Fruit fly (Drosophila melanogaster) whole organism, embryonic: ENCODE measurements around the gene CG43052.

ENCODE experiments used
- CG14441 ChIP-seq: fragments of 200-800 bp; sonication (Bioruptor generic); IDR thresholded peaks from 2 replicates; pipeline ENCODE4 v1.3.6; 2022; ENCODE audit warnings: missing biosample characterization, missing genetic modification characterization
- CG1602 ChIP-seq: fragments of 200-800 bp; sonication (Bioruptor generic); optimal IDR thresholded peaks from 3 replicates; lab custom pipeline; 2016; ENCODE audit warnings: missing biosample characterization, missing genetic modification characterization
- CG16815 ChIP-seq: fragments of 200-800 bp; sonication (Bioruptor generic); optimal IDR thresholded peaks from 3 replicates; lab custom pipeline; 2017; ENCODE audit warnings: missing biosample characterization, mild to moderate bottlenecking, missing genetic modification characterization
- CG17802 ChIP-seq: fragments of 200-800 bp; sonication (Bioruptor generic); optimal IDR thresholded peaks from 2 replicates; lab custom pipeline; 2018; ENCODE audit warnings: missing biosample characterization, mild to moderate bottlenecking, missing genetic modification characterization, moderate library complexity
- CG18262 ChIP-seq: fragments of 200-800 bp; optimal IDR thresholded peaks from 3 replicates; lab custom pipeline; 2019; ENCODE audit warnings: missing biosample characterization, mild to moderate bottlenecking, missing genetic modification characterization, moderate library complexity
- CG2116 ChIP-seq: fragments of 200-800 bp; sonication (Bioruptor generic); optimal IDR thresholded peaks from 3 replicates; lab custom pipeline; 2018; ENCODE audit warnings: missing biosample characterization, mild to moderate bottlenecking, missing genetic modification characterization
- CG2199 ChIP-seq: fragments of 200-800 bp; sonication (Bioruptor generic); IDR thresholded peaks from 3 replicates; pipeline ENCODE4 v1.3.6; 2022; ENCODE audit warnings: missing biosample characterization, missing genetic modification characterization
- CG2712 ChIP-seq: fragments of 200-800 bp; optimal IDR thresholded peaks from 3 replicates; lab custom pipeline; 2019; ENCODE audit warnings: missing biosample characterization, mild to moderate bottlenecking, missing genetic modification characterization, moderate library complexity
- CG31365 ChIP-seq: fragments of 200-800 bp; sonication (Bioruptor generic); optimal IDR thresholded peaks from 2 replicates; lab custom pipeline; 2018; ENCODE audit warnings: missing biosample characterization, mild to moderate bottlenecking, missing genetic modification characterization
- CG34422 ChIP-seq: fragments of 200-800 bp; sonication (Bioruptor generic); IDR thresholded peaks from 3 replicates; pipeline ENCODE4 v1.3.6; 2022; ENCODE audit warnings: missing biosample characterization, missing genetic modification characterization
- CG3838 ChIP-seq: fragments of 200-800 bp; sonication (Bioruptor generic); optimal IDR thresholded peaks from 3 replicates; lab custom pipeline; 2016; ENCODE audit warnings: missing biosample characterization, missing genetic modification characterization
- CG4707 ChIP-seq: fragments of 200-800 bp; sonication (Bioruptor generic); optimal IDR thresholded peaks from 2 replicates; lab custom pipeline; 2018; ENCODE audit warnings: missing biosample characterization, mild to moderate bottlenecking, missing genetic modification characterization, moderate library complexity
- CG4820 ChIP-seq: fragments of 200-800 bp; sonication (Bioruptor generic); optimal IDR thresholded peaks from 3 replicates; lab custom pipeline; 2016; ENCODE audit warnings: missing biosample characterization, missing genetic modification characterization
- CG6765 ChIP-seq: fragments of 200-800 bp; sonication (Bioruptor generic); optimal IDR thresholded peaks from 3 replicates; lab custom pipeline; 2017; ENCODE audit warnings: missing biosample characterization, mild to moderate bottlenecking, missing genetic modification characterization
- CG7372 ChIP-seq: fragments of 200-800 bp; sonication (Bioruptor generic); IDR thresholded peaks from 2 replicates; pipeline ENCODE4 v1.3.6; 2022; ENCODE audit warnings: missing biosample characterization, missing genetic modification characterization
- CG8388 ChIP-seq: fragments of 200-800 bp; sonication (Bioruptor generic); optimal IDR thresholded peaks from 2 replicates; lab custom pipeline; 2019; ENCODE audit warnings: missing biosample characterization, mild to moderate bottlenecking, missing genetic modification characterization, moderate library complexity
- CG9797 ChIP-seq: fragments of 200-800 bp; sonication (Bioruptor generic); optimal IDR thresholded peaks from 3 replicates; lab custom pipeline; 2018; ENCODE audit warnings: missing biosample characterization, mild to moderate bottlenecking, missing genetic modification characterization
- CkIIα-i1 ChIP-seq: fragments of 200-800 bp; sonication (Bioruptor generic); IDR thresholded peaks from 2 replicates; pipeline ENCODE4 v1.3.6; 2022; ENCODE audit warnings: missing biosample characterization, missing genetic modification characterization
- D ChIP-seq, 2 experiments: fragments of 200-800 bp in 1 of 2; fragments of >200 bp in 1 of 2; sonication (Bioruptor generic) in 1 of 2; optimal IDR thresholded peaks; 2 replicates in 1 of 2; 3 replicates in 1 of 2; lab custom pipeline; 2017; ENCODE audit warnings: mild to moderate bottlenecking in 1 of 2, missing biosample characterization in 1 of 2, missing genetic modification characterization in 1 of 2, missing genetic modification reagents in 1 of 2
- Drgx ChIP-seq: fragments of 200-800 bp; sonication (Bioruptor generic); IDR thresholded peaks from 2 replicates; pipeline ENCODE4 v1.3.6; 2022; ENCODE audit warnings: missing biosample characterization, missing genetic modification characterization
- Fer1 ChIP-seq: fragments of 200-800 bp; sonication (Bioruptor generic); optimal IDR thresholded peaks from 2 replicates; lab custom pipeline; 2017; ENCODE audit warnings: missing biosample characterization, mild to moderate bottlenecking, missing genetic modification characterization
- Med ChIP-seq: fragments of 200-800 bp; sonication (Bioruptor generic); peaks from one replicate; lab custom pipeline; 2016; ENCODE audit warnings: missing biosample characterization, missing genetic modification characterization, mild to moderate bottlenecking, inconsistent platforms, moderate library complexity
- NfI ChIP-seq: fragments of 200-800 bp; sonication (Bioruptor generic); optimal IDR thresholded peaks from 3 replicates; lab custom pipeline; 2018; ENCODE audit warnings: missing biosample characterization, mild to moderate bottlenecking, missing genetic modification characterization, moderate library complexity
- Sox100B ChIP-seq: fragments of 200-800 bp; sonication (Bioruptor generic); optimal IDR thresholded peaks from 3 replicates; lab custom pipeline; 2018; ENCODE audit warnings: missing biosample characterization, mild to moderate bottlenecking, missing genetic modification characterization
- Ssrp ChIP-seq: fragments of 200-800 bp; sonication (Bioruptor generic); optimal IDR thresholded peaks from 2 replicates; lab custom pipeline; 2018; ENCODE audit warnings: missing biosample characterization, mild to moderate bottlenecking, missing genetic modification characterization, moderate library complexity
- Usf ChIP-seq: fragments of 200-800 bp; sonication (Bioruptor generic); optimal IDR thresholded peaks from 2 replicates; lab custom pipeline; 2017; ENCODE audit warnings: missing genotype, missing biosample characterization, missing genetic modification characterization
- ap ChIP-seq: fragments of 200-800 bp; sonication (Bioruptor generic); IDR thresholded peaks from 2 replicates; pipeline ENCODE4 v1.3.6; 2022; ENCODE audit warnings: missing biosample characterization, missing genetic modification characterization
- bbx ChIP-seq: fragments of 200-800 bp; sonication (Bioruptor generic); IDR thresholded peaks from 2 replicates; pipeline ENCODE4 v1.3.6; 2022; ENCODE audit warnings: missing biosample characterization, missing genetic modification characterization; ENCODE audit not compliant: partially characterized antibody
- dmrt11E ChIP-seq: fragments of 200-800 bp; sonication (Bioruptor generic); optimal IDR thresholded peaks from 3 replicates; lab custom pipeline; 2018; ENCODE audit warnings: missing biosample characterization, mild to moderate bottlenecking, missing genetic modification characterization, moderate library complexity
- gcm ChIP-seq: fragments of 200-800 bp; sonication (Bioruptor generic); optimal IDR thresholded peaks from 2 replicates; lab custom pipeline; 2019; ENCODE audit warnings: missing biosample characterization, mild to moderate bottlenecking, missing genetic modification characterization, moderate library complexity
- inv ChIP-seq: fragments of 200-800 bp; sonication (Bioruptor generic); IDR thresholded peaks from 2 replicates; pipeline ENCODE4 v1.3.6; 2022; ENCODE audit warnings: missing biosample characterization, missing genetic modification characterization; ENCODE audit not compliant: partially characterized antibody
- jigr1 ChIP-seq: fragments of 200-800 bp; sonication (Bioruptor generic); IDR thresholded peaks from 3 replicates; pipeline ENCODE4 v1.3.6; 2022; ENCODE audit warnings: missing biosample characterization, missing genetic modification characterization
- lilli ChIP-seq: fragments of 200-800 bp; sonication (Bioruptor generic); optimal IDR thresholded peaks from 3 replicates; lab custom pipeline; 2016; ENCODE audit warnings: missing biosample characterization, missing genetic modification characterization
- pita ChIP-seq: fragments of 200-800 bp; sonication (Bioruptor generic); optimal IDR thresholded peaks from 2 replicates; lab custom pipeline; 2017; ENCODE audit warnings: missing biosample characterization, mild to moderate bottlenecking, missing genetic modification characterization
- pum ChIP-seq: fragments of 200-800 bp; sonication (Bioruptor generic); optimal IDR thresholded peaks from 2 replicates; lab custom pipeline; 2016; ENCODE audit warnings: missing biosample characterization, missing genetic modification characterization
- repo ChIP-seq: fragments of 200-800 bp; sonication (Bioruptor generic); optimal IDR thresholded peaks from 2 replicates; lab custom pipeline; 2016; ENCODE audit warnings: missing biosample characterization, missing genetic modification characterization
- sens ChIP-seq: fragments of 200-800 bp; sonication (Bioruptor generic); peaks from one replicate; lab custom pipeline; 2016; ENCODE audit warnings: missing biosample characterization, missing genetic modification characterization
- sens-2 ChIP-seq: fragments of 200-800 bp; sonication (Bioruptor generic); IDR thresholded peaks from 2 replicates; pipeline ENCODE4 v1.3.6; 2022; ENCODE audit warnings: missing biosample characterization, missing genetic modification characterization
- sim ChIP-seq: fragments of 200-800 bp; sonication (Bioruptor generic); IDR thresholded peaks from 2 replicates; pipeline ENCODE4 v1.3.6; 2022; ENCODE audit warnings: missing biosample characterization, missing genetic modification characterization
- ssp ChIP-seq: fragments of 200-800 bp; sonication (Bioruptor generic); IDR thresholded peaks from 2 replicates; pipeline ENCODE4 v1.3.6; 2022; ENCODE audit warnings: missing biosample characterization, missing genetic modification characterization
- tio ChIP-seq: fragments of 200-800 bp; sonication (Bioruptor generic); optimal IDR thresholded peaks from 2 replicates; lab custom pipeline; 2017; ENCODE audit warnings: missing biosample characterization, missing genetic modification characterization, inconsistent platforms
- twi ChIP-seq: fragments of 200-800 bp; optimal IDR thresholded peaks from 2 replicates; lab custom pipeline; 2019; ENCODE audit warnings: missing biosample characterization, mild to moderate bottlenecking, missing genetic modification characterization, moderate library complexity
- wdn ChIP-seq: fragments of 200-800 bp; sonication (Bioruptor generic); IDR thresholded peaks from 2 replicates; pipeline ENCODE4 v1.3.6; 2022; ENCODE audit warnings: missing biosample characterization, missing genetic modification characterization

Gene CG43052

dm6 chr2L:14376484-14377254, 24.8 kb downstream of the CG43052 start (continued):
- no peak for TF ChIP-seq bbx (GFP tag; lab: Robert Waterston, UW)
- TF ChIP-seq CG14441 (GFP tag; lab: Robert Waterston, UW), result 0 out of 2 replicates have a peak, but pooled peaks have one; percentile 26
- TF ChIP-seq tio (GFP tag; lab: Kevin White, UChicago), result peak; percentile 46
- TF ChIP-seq CG31365 (tag; lab: Kevin White, UChicago), result no peak
- no peak for TF ChIP-seq CkIIα-i1 (GFP tag; lab: Robert Waterston, UW)
- TF ChIP-seq Fer1 (GFP tag; lab: Kevin White, UChicago), result no peak
- peak; percentile 52 for TF ChIP-seq lilli (GFP tag; lab: Kevin White, UChicago)
- peak; percentile 68 for TF ChIP-seq CG18262 (tag; lab: Kevin White, UChicago)
- peak; percentile 29 for TF ChIP-seq CG16815 (GFP tag; lab: Kevin White, UChicago)
- TF ChIP-seq CG3838 (GFP tag; lab: Kevin White, UChicago), result no peak
- peak; percentile 7 for TF ChIP-seq repo (GFP tag; lab: Kevin White, UChicago)
- 0 out of 3 replicates have a peak, but pooled peaks have one; percentile 21 for TF ChIP-seq jigr1 (GFP tag; lab: Robert Waterston, UW)
- TF ChIP-seq CG7372, result 0 out of 2 replicates have a peak, but pooled peaks have one; percentile 21
- peak; percentile 55 for TF ChIP-seq CG2712 (tag; lab: Kevin White, UChicago)

- TF ChIP-seq sens-2 (GFP tag; lab: Robert Waterston, UW), result no peak
- no peak for TF ChIP-seq Sox100B
Observed at dm6 chr2L:14381072-14381471, 29.2 kb downstream of the CG43052 start, which contains the start of gene ppk. Gene ppk, minus strand, starts transcription at chr2L:14381172.

dm6 chr2L:14381881-14382280, 30.0 kb downstream of the CG43052 start:
- TF ChIP-seq inv (peak; percentile 21; the same call in 1 of the 2 replicates), sens (GFP tag; lab: Kevin White, UChicago) (peak; percentile 1), D (optimal IDR thresholded peaks at IDR 0.05; lab: Kevin White, UChicago) (no peak), D (GFP tag; optimal IDR thresholded peaks at IDR 0.05; lab: Kevin White, UChicago) (no peak), CG2199 (GFP tag; lab: Robert Waterston, UW) (0 out of 3 replicates have a peak, but pooled peaks have one; percentile 20)
- TF ChIP-seq, all 482 proteins: peak for 3

- TF ChIP-seq twi (tag; lab: Kevin White, UChicago) (no peak), pum (peak; percentile 16), ssp (no peak; the same call in 1 of the 2 replicates), sim (GFP tag; lab: Robert Waterston, UW) (peak; percentile 42; the same call in 1 of the 2 replicates), ap (no peak), CG6765 (no peak), CG8388 (GFP tag; lab: Kevin White, UChicago) (peak; percentile 5), Drgx (GFP tag; lab: Robert Waterston, UW) (peak; percentile 79), Ssrp (tag; lab: Kevin White, UChicago) (peak; percentile 2), CG34422 (GFP tag; lab: Robert Waterston, UW) (no peak), CG4820 (GFP tag; lab: Kevin White, UChicago) (peak; percentile 35), pita (GFP tag; lab: Kevin White, UChicago) (no peak), NfI (no peak), Usf (GFP tag; lab: Kevin White, UChicago) (no peak), CG4707 (no peak), CG2116 (no peak), wdn (no peak), Med (GFP tag; lab: Kevin White, UChicago) (peak; percentile 69), CG1602 (GFP tag; lab: Kevin White, UChicago) (peak; percentile 5), CG17802 (tag; lab: Kevin White, UChicago) (no peak), gcm (GFP tag; lab: Kevin White, UChicago) (no peak), CG9797 (GFP tag; lab: Kevin White, UChicago) (no peak), CG2712 (tag; lab: Kevin White, UChicago) (peak; percentile 59), dmrt11E (tag; lab: Kevin White, UChicago) (peak; percentile 61), CG16815 (GFP tag; lab: Kevin White, UChicago) (peak; percentile 9)
Observed at dm6 chr2L:14386522-14386921, 34.6 kb downstream of the CG43052 start.
